Fruit fly (Drosophila melanogaster): ENCODE results near the gene orb2.

dm6 chr3L:8920710-8921109 is 33.6 kb downstream of the orb2 start:
- TF ChIP-seq Myb (GFP tag; optimal IDR thresholded peaks at IDR 0.05) (no peak), HLH4C (GFP tag; IDR thresholded peaks at IDR 0.05; ENCODE audit: partially characterized antibody) (no peak), sens-2 (GFP tag; IDR thresholded peaks at IDR 0.05) (peak; percentile 22; the same call in 1 of the 2 replicates), run (tag; optimal IDR thresholded peaks at IDR 0.05) (peak; percentile 59), CG18599 (GFP tag; optimal IDR thresholded peaks at IDR 0.05) (peak; percentile 81), CG3726 (GFP tag; IDR thresholded peaks at IDR 0.05) (peak; percentile 50; the same call in 1 of the 3 replicates), ro (GFP tag; IDR thresholded peaks at IDR 0.05) (0 out of 2 replicates have a peak, but pooled peaks have one; percentile 23), dm (GFP tag; optimal IDR thresholded peaks at IDR 0.05) (no peak), zen2 (GFP tag; IDR thresholded peaks at IDR 0.05; ENCODE audit: partially characterized antibody) (no peak), dysf (GFP tag; IDR thresholded peaks at IDR 0.05) (peak; percentile 85)

All from whole organism, embryonic.